Worm (Caenorhabditis elegans) whole organism, mixed stage, embryonic: Measurements from ENCODE around the gene C47A10.16.

ENCODE experiments used
- elt-3 ChIP-seq: fragments of 150-350 bp; optimal IDR thresholded peaks from 2 replicates; lab custom pipeline; 2014; ENCODE audit warnings: missing biosample characterization, missing genetic modification characterization
- lin-13 ChIP-seq: fragments of 150-350 bp; optimal IDR thresholded peaks from 2 replicates; lab custom pipeline; 2014; ENCODE audit warnings: missing biosample characterization, missing genetic modification characterization
- pha-4 ChIP-seq: fragments of 150-350 bp; optimal IDR thresholded peaks from 2 replicates; lab custom pipeline; 2018; ENCODE audit warnings: missing biosample characterization, missing genetic modification reagents, missing genetic modification characterization
- snpc-4 ChIP-seq: fragments of 150-350 bp; optimal IDR thresholded peaks from 2 replicates; lab custom pipeline; 2014; ENCODE audit warnings: missing biosample characterization, missing genetic modification characterization
- unc-62 ChIP-seq: fragments of 150-350 bp; optimal IDR thresholded peaks from 2 replicates; lab custom pipeline; 2014; ENCODE audit warnings: missing biosample characterization, missing genetic modification reagents, missing genetic modification characterization

- no peak for TF ChIP-seq unc-62 (GFP tag; lab: Kevin White, UChicago)
- no peak for TF ChIP-seq elt-3 (tag; lab: Kevin White, UChicago)
- TF ChIP-seq snpc-4 (tag; lab: Kevin White, UChicago), result no peak
- no peak for TF ChIP-seq lin-13
- TF ChIP-seq pha-4, result no peak
These were observed at the start of gene C47A10.16, which contains the start of gene srh-283 for ce11 chrV:17765077-17765476.
